Fruit fly (Drosophila melanogaster) whole organism, pupa: ENCODE results near the gene Es2.

ENCODE experiments used
- CG12605 ChIP-seq: fragments of 200-800 bp; sonication (Bioruptor generic); IDR thresholded peaks from 2 replicates; pipeline ENCODE4 v1.3.6; 2022; ENCODE audit warnings: missing biosample characterization, missing genetic modification characterization
- CG13204 ChIP-seq: fragments of 200-800 bp; sonication (Bioruptor generic); optimal IDR thresholded peaks from 2 replicates; lab custom pipeline; 2018; ENCODE audit warnings: missing biosample characterization, mild to moderate bottlenecking, missing genetic modification characterization, moderate library complexity
- CG15710 ChIP-seq: fragments of 200-800 bp; sonication (Bioruptor generic); optimal IDR thresholded peaks from 2 replicates; lab custom pipeline; 2018; ENCODE audit warnings: missing biosample characterization, mild to moderate bottlenecking, missing genetic modification characterization, moderate library complexity
- CG17806 ChIP-seq: fragments of 200-800 bp; sonication (Bioruptor generic); optimal IDR thresholded peaks from 2 replicates; lab custom pipeline; 2018; ENCODE audit warnings: missing biosample characterization, mild to moderate bottlenecking, missing genetic modification characterization, moderate library complexity

- TF ChIP-seq CG15710 (tag; lab: Kevin White, UChicago): no peak
- no peak for TF ChIP-seq CG17806
- no peak for TF ChIP-seq CG12605 (GFP tag; lab: Robert Waterston, UW)
- no peak for TF ChIP-seq CG13204
These were observed 22.4 kb downstream of the Es2 start, which contains the start of gene CG33223 for dm6 chrX:8483671-8484070.
